Fruit fly (Drosophila melanogaster) whole organism, embryonic: Measurements from ENCODE around the gene Sfp33A2.

Experiments
- Bdp1 ChIP-seq: fragments of 200-800 bp; sonication (Bioruptor generic); optimal IDR thresholded peaks from 3 replicates; lab custom pipeline; 2016; ENCODE audit warnings: missing biosample characterization, missing genetic modification characterization
- Blimp-1 ChIP-seq: fragments of 200-800 bp; sonication (Bioruptor generic); optimal IDR thresholded peaks from 3 replicates; lab custom pipeline; 2018; ENCODE audit warnings: missing biosample characterization, missing genetic modification characterization, mild to moderate bottlenecking, moderate library complexity, missing genetic modification reagents
- CG10366 ChIP-seq: fragments of 200-800 bp; sonication (Bioruptor generic); IDR thresholded peaks from 2 replicates; pipeline ENCODE4 v1.3.6; 2022; ENCODE audit warnings: missing biosample characterization, missing genetic modification characterization
- CG10654 ChIP-seq: fragments of 200-800 bp; sonication (Bioruptor generic); optimal IDR thresholded peaks from 2 replicates; lab custom pipeline; 2016; ENCODE audit warnings: missing biosample characterization, missing genetic modification characterization
- CG11456 ChIP-seq: fragments of 200-800 bp; sonication (Bioruptor generic); IDR thresholded peaks from 3 replicates; pipeline ENCODE4 v1.3.6; 2022; ENCODE audit warnings: missing biosample characterization, missing genetic modification characterization
- CG11504 ChIP-seq: fragments of 200-800 bp; sonication (Bioruptor generic); optimal IDR thresholded peaks from 3 replicates; lab custom pipeline; 2019; ENCODE audit warnings: missing biosample characterization, mild to moderate bottlenecking, missing genetic modification characterization, moderate library complexity
- CG11560 ChIP-seq: fragments of 200-800 bp; sonication (Bioruptor generic); IDR thresholded peaks from 3 replicates; pipeline ENCODE4 v1.3.6; 2022; ENCODE audit warnings: missing biosample characterization, missing genetic modification characterization
- CG12236 ChIP-seq: fragments of 200-800 bp; sonication (Bioruptor generic); optimal IDR thresholded peaks from 2 replicates; lab custom pipeline; 2016; ENCODE audit warnings: missing biosample characterization, missing genetic modification characterization
- CG14014 ChIP-seq: fragments of 200-800 bp; sonication (Bioruptor generic); IDR thresholded peaks from 2 replicates; pipeline ENCODE4 v1.3.6; 2022; ENCODE audit warnings: missing biosample characterization, missing genetic modification characterization
- CG16779 ChIP-seq: fragments of 200-800 bp; sonication (Bioruptor generic); IDR thresholded peaks from 2 replicates; pipeline ENCODE4 v1.3.6; 2022; ENCODE audit warnings: missing biosample characterization, missing genetic modification characterization
- CG17829 ChIP-seq: fragments of 200-800 bp; optimal IDR thresholded peaks from 2 replicates; lab custom pipeline; 2019; ENCODE audit warnings: missing biosample characterization, mild to moderate bottlenecking, missing genetic modification characterization, moderate library complexity
- CG17912 ChIP-seq: fragments of 200-800 bp; sonication (Bioruptor generic); optimal IDR thresholded peaks from 2 replicates; lab custom pipeline; 2018; ENCODE audit warnings: missing biosample characterization, mild to moderate bottlenecking, missing genetic modification characterization
- CG1792 ChIP-seq: fragments of 200-800 bp; sonication (Bioruptor generic); optimal IDR thresholded peaks from 2 replicates; lab custom pipeline; 2016; ENCODE audit warnings: missing biosample characterization, missing genetic modification characterization
- CG31441 ChIP-seq: fragments of 200-800 bp; sonication (Bioruptor generic); IDR thresholded peaks from 2 replicates; pipeline ENCODE4 v1.3.6; 2022; ENCODE audit warnings: missing biosample characterization, missing genetic modification characterization
- CG32772 ChIP-seq: fragments of 200-800 bp; sonication (Bioruptor generic); IDR thresholded peaks from 2 replicates; pipeline ENCODE4 v1.3.6; 2022; ENCODE audit warnings: missing biosample characterization, missing genetic modification characterization
- CG3847 ChIP-seq: fragments of 200-800 bp; sonication (Bioruptor generic); IDR thresholded peaks from 2 replicates; pipeline ENCODE4 v1.3.6; 2022; ENCODE audit warnings: missing biosample characterization, missing genetic modification characterization
- CG4730 ChIP-seq: fragments of 200-800 bp; sonication (Bioruptor generic); IDR thresholded peaks from 2 replicates; pipeline ENCODE4 v1.3.6; 2022; ENCODE audit warnings: missing biosample characterization, missing genetic modification characterization
- CG7271 ChIP-seq: fragments of 200-800 bp; sonication (Bioruptor generic); optimal IDR thresholded peaks from 2 replicates; lab custom pipeline; 2018; ENCODE audit warnings: missing biosample characterization, mild to moderate bottlenecking, missing genetic modification characterization, moderate library complexity
- CG7357 ChIP-seq: fragments of 200-800 bp; sonication (Bioruptor generic); IDR thresholded peaks from 3 replicates; pipeline ENCODE4 v1.3.6; 2022; ENCODE audit warnings: missing biosample characterization, missing genetic modification characterization
- CTCF ChIP-seq: fragments of 200-800 bp; sonication (Bioruptor generic); optimal IDR thresholded peaks from 2 replicates; lab custom pipeline; 2017; ENCODE audit warnings: missing biosample characterization, mild to moderate bottlenecking, missing genetic modification characterization, moderate library complexity
- CrebB ChIP-seq: fragments of 200-800 bp; sonication (Bioruptor generic); optimal IDR thresholded peaks from 3 replicates; lab custom pipeline; 2018; ENCODE audit warnings: missing biosample characterization, mild to moderate bottlenecking, missing genetic modification characterization
- D ChIP-seq, 2 experiments: fragments of 200-800 bp in 1 of 2; fragments of >200 bp in 1 of 2; sonication (Bioruptor generic) in 1 of 2; optimal IDR thresholded peaks; 2 replicates in 1 of 2; 3 replicates in 1 of 2; lab custom pipeline; 2017; ENCODE audit warnings: mild to moderate bottlenecking in 1 of 2, missing biosample characterization in 1 of 2, missing genetic modification characterization in 1 of 2, missing genetic modification reagents in 1 of 2
- Dbx ChIP-seq: fragments of 200-800 bp; sonication (Bioruptor generic); IDR thresholded peaks from 3 replicates; pipeline ENCODE4 v1.3.6; 2022; ENCODE audit warnings: missing biosample characterization, missing genetic modification characterization
- Fer2 ChIP-seq: fragments of 200-800 bp; sonication (Bioruptor generic); optimal IDR thresholded peaks from 2 replicates; lab custom pipeline; 2018; ENCODE audit warnings: missing biosample characterization, mild to moderate bottlenecking, missing genetic modification characterization, moderate library complexity
- GATAe ChIP-seq: fragments of 200-800 bp; sonication (Bioruptor generic); conservative IDR thresholded peaks from 2 replicates; pipeline ENCODE4 v1.3.6; 2022; ENCODE audit warnings: missing biosample characterization, missing genetic modification characterization
- HLH3B ChIP-seq: fragments of 200-800 bp; sonication (Bioruptor generic); IDR thresholded peaks from 2 replicates; pipeline ENCODE4 v1.3.6; 2022; ENCODE audit warnings: missing biosample characterization, missing genetic modification characterization
- Hey ChIP-seq: fragments of 200-800 bp; sonication (Bioruptor generic); optimal IDR thresholded peaks from 3 replicates; lab custom pipeline; 2018; ENCODE audit warnings: missing biosample characterization, mild to moderate bottlenecking, missing genetic modification characterization
- Hmx ChIP-seq: fragments of 200-800 bp; sonication (Bioruptor generic); optimal IDR thresholded peaks from 2 replicates; lab custom pipeline; 2016; ENCODE audit warnings: missing biosample characterization, missing genetic modification characterization
- Neu2 ChIP-seq: fragments of 200-800 bp; sonication (Bioruptor generic); optimal IDR thresholded peaks from 3 replicates; lab custom pipeline; 2016; ENCODE audit warnings: missing biosample characterization, missing genetic modification characterization, borderline replicate concordance
- Nf-YB ChIP-seq: fragments of 200-800 bp; sonication (Bioruptor generic); optimal IDR thresholded peaks from 3 replicates; lab custom pipeline; 2019; ENCODE audit warnings: missing biosample characterization, mild to moderate bottlenecking, missing genetic modification characterization, moderate library complexity
- Optix ChIP-seq: fragments of 200-800 bp; sonication (Bioruptor generic); IDR thresholded peaks from 3 replicates; pipeline ENCODE4 v1.3.6; 2022; ENCODE audit warnings: missing biosample characterization, missing genetic modification characterization
- Stat92E ChIP-seq, 3 experiments: fragments of >200 bp in 2 of 3; fragments of 200-800 bp in 1 of 3; sonication (Bioruptor generic) in 1 of 3; optimal IDR thresholded peaks; 2 replicates each; lab custom pipeline; 2017 to 2019; ENCODE audit warnings: missing biosample characterization in 3 of 3, missing genetic modification characterization in 3 of 3, mild to moderate bottlenecking in 1 of 3, moderate library complexity in 1 of 3
- Tbp ChIP-seq: fragments of >200 bp; optimal IDR thresholded peaks from 2 replicates; lab custom pipeline; 2018; ENCODE audit warnings: missing biosample characterization, missing genetic modification characterization
- Xbp1 ChIP-seq: fragments of 200-800 bp; sonication (Bioruptor generic); optimal IDR thresholded peaks from 3 replicates; lab custom pipeline; 2016; ENCODE audit warnings: missing biosample characterization, mild to moderate bottlenecking, missing genetic modification characterization
- amos ChIP-seq: fragments of 200-800 bp; sonication (Bioruptor generic); IDR thresholded peaks from 2 replicates; pipeline ENCODE4 v1.3.6; 2022; ENCODE audit warnings: missing biosample characterization, missing genetic modification characterization; ENCODE audit not compliant: partially characterized antibody
- caup ChIP-seq: fragments of 200-800 bp; sonication (Bioruptor generic); optimal IDR thresholded peaks from 3 replicates; lab custom pipeline; 2017; ENCODE audit warnings: missing biosample characterization, mild to moderate bottlenecking, missing genetic modification characterization, moderate library complexity; ENCODE audit not compliant: severe bottlenecking
- cwo ChIP-seq: fragments of 200-800 bp; sonication (Bioruptor generic); optimal IDR thresholded peaks from 3 replicates; lab custom pipeline; 2017; ENCODE audit warnings: missing biosample characterization, missing genetic modification characterization, mild to moderate bottlenecking, moderate library complexity, missing genetic modification reagents
- fu2 ChIP-seq: fragments of 200-800 bp; sonication (Bioruptor generic); optimal IDR thresholded peaks from 2 replicates; lab custom pipeline; 2016; ENCODE audit warnings: missing biosample characterization, missing genetic modification characterization
- hth ChIP-seq: fragments of >200 bp; optimal IDR thresholded peaks from 2 replicates; lab custom pipeline; 2017; ENCODE audit warnings: inconsistent platforms
- jing ChIP-seq: fragments of 200-800 bp; sonication (Bioruptor generic); optimal IDR thresholded peaks from 2 replicates; lab custom pipeline; 2018; ENCODE audit warnings: missing biosample characterization, mild to moderate bottlenecking, missing genetic modification characterization
- lab ChIP-seq: fragments of 200-800 bp; sonication (Bioruptor generic); optimal IDR thresholded peaks from 3 replicates; lab custom pipeline; 2017; ENCODE audit warnings: missing biosample characterization, missing genetic modification characterization, mild to moderate bottlenecking, moderate library complexity, missing genetic modification reagents
- nerfin-2 ChIP-seq: fragments of 200-800 bp; sonication (Bioruptor generic); IDR thresholded peaks from 2 replicates; pipeline ENCODE4 v1.3.6; 2022; ENCODE audit warnings: missing biosample characterization, missing genetic modification characterization; ENCODE audit not compliant: partially characterized antibody
- p53 ChIP-seq: fragments of 200-800 bp; sonication (Bioruptor generic); optimal IDR thresholded peaks from 2 replicates; lab custom pipeline; 2016; ENCODE audit warnings: missing biosample characterization, missing genetic modification characterization
- pzg ChIP-seq: fragments of 200-800 bp; sonication (Bioruptor generic); optimal IDR thresholded peaks from 3 replicates; lab custom pipeline; 2018; ENCODE audit warnings: missing biosample characterization, mild to moderate bottlenecking, missing genetic modification characterization, moderate library complexity
- sens-2 ChIP-seq: fragments of 200-800 bp; sonication (Bioruptor generic); IDR thresholded peaks from 2 replicates; pipeline ENCODE4 v1.3.6; 2022; ENCODE audit warnings: missing biosample characterization, missing genetic modification characterization
- slbo ChIP-seq: fragments of 200-800 bp; sonication (Bioruptor generic); IDR thresholded peaks from 2 replicates; pipeline ENCODE4 v1.3.6; 2022; ENCODE audit warnings: missing biosample characterization, missing genetic modification characterization
- sna ChIP-seq: fragments of 200-800 bp; sonication (Bioruptor generic); IDR thresholded peaks from 2 replicates; pipeline ENCODE4 v1.3.6; 2022; ENCODE audit warnings: missing biosample characterization, missing genetic modification characterization; ENCODE audit not compliant: partially characterized antibody
- stc ChIP-seq: fragments of 200-800 bp; sonication (Bioruptor generic); IDR thresholded peaks from 2 replicates; pipeline ENCODE4 v1.3.6; 2022; ENCODE audit warnings: missing biosample characterization, missing genetic modification characterization
- tin ChIP-seq: fragments of 200-800 bp; sonication (Bioruptor generic); optimal IDR thresholded peaks from 3 replicates; lab custom pipeline; 2016; ENCODE audit warnings: missing biosample characterization, missing genetic modification characterization
- trem ChIP-seq: fragments of 200-800 bp; optimal IDR thresholded peaks from 3 replicates; lab custom pipeline; 2019; ENCODE audit warnings: missing biosample characterization, mild to moderate bottlenecking, missing genetic modification characterization, moderate library complexity
- vvl ChIP-seq: fragments of 200-800 bp; sonication (Bioruptor generic); IDR thresholded peaks from 2 replicates; pipeline ENCODE4 v1.3.6; 2022; ENCODE audit warnings: missing biosample characterization, missing genetic modification characterization

Sfp33A2 gene

DNA sequence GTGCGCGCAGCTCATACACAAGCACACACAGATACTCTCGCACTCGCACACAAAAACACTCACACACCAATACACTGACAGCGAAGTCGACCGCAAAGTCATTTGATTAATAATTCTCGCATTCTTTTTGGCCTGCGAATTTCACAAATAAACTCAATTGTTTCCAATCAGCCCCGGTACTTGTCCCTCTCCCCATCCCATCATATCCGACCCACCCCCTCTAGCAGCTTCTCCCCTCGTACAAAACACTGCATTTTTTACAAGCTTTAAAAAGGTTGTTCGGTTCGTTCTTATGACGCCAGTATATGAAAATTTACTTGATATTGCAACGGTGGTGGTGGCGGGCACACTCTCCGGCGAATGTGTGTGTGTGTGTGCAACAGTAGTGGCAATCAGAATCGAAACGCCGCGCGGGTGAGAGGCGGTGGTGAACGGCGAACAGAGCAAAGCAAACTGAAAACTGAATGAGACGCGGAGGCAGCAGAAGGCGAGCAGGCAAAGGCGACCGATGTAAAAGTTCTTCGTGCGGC lies 29.8 kb upstream of the Sfp33A2 start:
- TF ChIP-seq sna (GFP tag; lab: Robert Waterston, UW), result no peak
- no peak for TF ChIP-seq CG10654 (GFP tag; lab: Kevin White, UChicago)
- TF ChIP-seq lab (GFP tag; lab: Kevin White, UChicago), result peak; percentile 65
- TF ChIP-seq amos, result peak; percentile 53; the same call in 1 of the 2 replicates
- TF ChIP-seq trem (tag; lab: Kevin White, UChicago), result no peak
- TF ChIP-seq CG32772 (GFP tag; lab: Robert Waterston, UW), result no peak
- TF ChIP-seq Optix (GFP tag; lab: Robert Waterston, UW), result no peak
- TF ChIP-seq sens-2 (GFP tag; lab: Robert Waterston, UW), result no peak
- TF ChIP-seq slbo (GFP tag; lab: Robert Waterston, UW), result peak; percentile 45; the same call in 1 of the 2 replicates
- TF ChIP-seq CG11456 (GFP tag; lab: Robert Waterston, UW), result no peak; the same call in 2 of the 3 replicates
- TF ChIP-seq Hmx (GFP tag; lab: Kevin White, UChicago), result no peak
- TF ChIP-seq GATAe (GFP tag; lab: Robert Waterston, UW), result no peak
- peak; percentile 25 for TF ChIP-seq pzg
- TF ChIP-seq cwo (GFP tag; lab: Kevin White, UChicago), result no peak
- peak; percentile 68; the same call in 2 of the 3 replicates for TF ChIP-seq Dbx
- no peak for TF ChIP-seq CG7357 (GFP tag; lab: Robert Waterston, UW)
- no peak for TF ChIP-seq Bdp1 (GFP tag; lab: Kevin White, UChicago)
- TF ChIP-seq tin (GFP tag; lab: Kevin White, UChicago), result no peak
- no peak for TF ChIP-seq CG1792 (GFP tag; lab: Kevin White, UChicago)
- TF ChIP-seq vvl (GFP tag; lab: Robert Waterston, UW), result peak; percentile 60
- no peak for TF ChIP-seq CG4730 (GFP tag; lab: Robert Waterston, UW)
- peak; percentile 34 for TF ChIP-seq Hey (tag; lab: Kevin White, UChicago)
- no peak for TF ChIP-seq CG7271
- TF ChIP-seq Fer2 (tag; lab: Kevin White, UChicago), result no peak
- TF ChIP-seq CG12236, result no peak
- peak; percentile 7 for TF ChIP-seq CrebB
- TF ChIP-seq fu2 (GFP tag; lab: Kevin White, UChicago), result no peak
- peak; percentile 32 for TF ChIP-seq Nf-YB (GFP tag; lab: Kevin White, UChicago)
- no peak for TF ChIP-seq hth (lab: Kevin White, UChicago)
- no peak for TF ChIP-seq CG11504 (tag; lab: Kevin White, UChicago)
- TF ChIP-seq caup (GFP tag; lab: Kevin White, UChicago), result peak; percentile 57
- no peak for TF ChIP-seq CG10366
- no peak for TF ChIP-seq Blimp-1
- no peak for TF ChIP-seq Neu2 (GFP tag; lab: Kevin White, UChicago)
- no peak for TF ChIP-seq CG31441
- peak; percentile 24; the same call in 1 of the 2 replicates for TF ChIP-seq CG14014 (GFP tag; lab: Robert Waterston, UW)
- no peak for TF ChIP-seq Xbp1 (GFP tag; lab: Kevin White, UChicago)
- no peak for TF ChIP-seq jing
- no peak for TF ChIP-seq D (optimal IDR thresholded peaks at IDR 0.05; lab: Kevin White, UChicago)
- no peak for TF ChIP-seq D (GFP tag; optimal IDR thresholded peaks at IDR 0.05; lab: Kevin White, UChicago)
- TF ChIP-seq stc (GFP tag; lab: Robert Waterston, UW), result no peak
- TF ChIP-seq HLH3B (GFP tag; lab: Robert Waterston, UW), result no peak
- TF ChIP-seq CG17829 (tag; lab: Kevin White, UChicago), result no peak
- TF ChIP-seq CG17912 (GFP tag; lab: Kevin White, UChicago), result no peak
- TF ChIP-seq CG11560 (tag; lab: Robert Waterston, UW), result no peak
- no peak for TF ChIP-seq CG3847 (GFP tag; lab: Robert Waterston, UW)
- TF ChIP-seq CTCF (GFP tag; lab: Kevin White, UChicago), result no peak
- no peak for TF ChIP-seq nerfin-2 (GFP tag; lab: Robert Waterston, UW)
- no peak for TF ChIP-seq Stat92E (GFP tag; optimal IDR thresholded peaks at IDR 0.05; lab: Kevin White, UChicago)
- TF ChIP-seq Tbp, result no peak
- peak; percentile 85 for TF ChIP-seq CG16779 (GFP tag; lab: Robert Waterston, UW)
- TF ChIP-seq p53 (GFP tag; lab: Kevin White, UChicago), result peak; percentile 4
